Worm (Caenorhabditis elegans) whole organism, young adult: ENCODE data around the gene lgc-44.

Experiments used
- F55B11.4 ChIP-seq: sonication (generic microtip); optimal IDR thresholded peaks from 2 replicates; lab custom pipeline; 2016; ENCODE audit warnings: missing compliant biosample characterization, missing genetic modification characterization, borderline replicate concordance; ENCODE audit not compliant: insufficient read depth
- ccch-3 ChIP-seq: fragments of 200-800 bp; sonication (Bioruptor generic); optimal IDR thresholded peaks from 2 replicates; lab custom pipeline; 2018; ENCODE audit warnings: mild to moderate bottlenecking, missing genetic modification characterization, missing compliant biosample characterization
- gei-17 ChIP-seq: fragments of 200-800 bp; sonication (Bioruptor generic); optimal IDR thresholded peaks from 2 replicates; lab custom pipeline; 2018; ENCODE audit warnings: mild to moderate bottlenecking, missing genetic modification characterization, missing compliant biosample characterization
- hlh-26 ChIP-seq: fragments of 200-800 bp; sonication (Bioruptor generic); conservative IDR thresholded peaks from 2 replicates; pipeline ENCODE4 v1.3.6; 2022; ENCODE audit warnings: missing genetic modification reagents, missing genetic modification characterization, missing compliant biosample characterization
- mel-28 ChIP-seq: sonication (generic microtip); optimal IDR thresholded peaks from 2 replicates; lab custom pipeline; 2016; ENCODE audit warnings: borderline replicate concordance, mild to moderate bottlenecking, missing genetic modification characterization, missing compliant biosample characterization
- pha-4 ChIP-seq: fragments of 150-350 bp; sonication (generic microtip); optimal IDR thresholded peaks from 2 replicates; lab custom pipeline; 2014; ENCODE audit warnings: missing biosample characterization, missing genetic modification reagents, missing genetic modification characterization
- unc-62 ChIP-seq: fragments of 150-350 bp; optimal IDR thresholded peaks from 2 replicates; lab custom pipeline; 2014; ENCODE audit warnings: missing biosample characterization, missing genetic modification reagents, missing genetic modification characterization
- ztf-3 ChIP-seq: fragments of 200-800 bp; sonication (Bioruptor generic); optimal IDR thresholded peaks from 2 replicates; lab custom pipeline; 2018; ENCODE audit warnings: mild to moderate bottlenecking, missing genetic modification characterization, missing compliant biosample characterization

ce11 chrV:11715797-11716196, 43.4 kb upstream of the lgc-44 start, which contains the start of gene tre-3:
- TF ChIP-seq hlh-26 (GFP tag; lab: Robert Waterston, UW), result no peak
- no peak for TF ChIP-seq gei-17 (GFP tag; lab: Kevin White, UChicago)
- TF ChIP-seq pha-4 (tag; lab: Kevin White, UChicago), result no peak
- TF ChIP-seq F55B11.4 (tag; lab: Kevin White, UChicago), result no peak
- TF ChIP-seq ztf-3 (GFP tag; lab: Kevin White, UChicago), result no peak
- no peak for TF ChIP-seq ccch-3
- TF ChIP-seq mel-28, result no peak
- no peak for TF ChIP-seq unc-62
